Worm (Caenorhabditis elegans): ENCODE measurements around the gene sra-4.

sra-4 gene

DNA sequence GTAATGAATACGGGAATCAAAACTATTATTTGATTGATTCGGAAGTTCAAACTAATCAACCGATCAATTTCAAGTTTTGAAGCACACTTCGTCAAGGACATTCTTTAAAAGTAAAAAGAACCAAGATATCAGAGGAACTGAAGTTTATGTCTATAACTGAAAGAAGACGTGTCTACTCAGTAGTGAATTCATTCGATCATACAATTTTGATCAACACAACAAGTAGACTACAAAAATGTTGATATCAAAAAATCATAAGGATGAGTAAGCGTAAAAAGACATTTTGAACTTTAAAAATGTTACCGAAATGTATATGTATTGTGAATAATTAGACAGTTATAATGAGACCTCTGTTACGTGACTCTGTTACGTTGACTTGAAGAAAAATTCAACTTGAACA lies at the start of gene sra-4:
TSS of gene sra-4 (minus strand) at position 101 of the 400 bp plus-strand sequence.
- TF ChIP-seq repo-1 (tag; optimal IDR thresholded peaks at IDR 0.05): no peak
- no peak for TF ChIP-seq ccch-3 (GFP tag; optimal IDR thresholded peaks at IDR 0.05)
- TF ChIP-seq somi-1 (GFP tag; optimal IDR thresholded peaks at IDR 0.05): no peak
- no peak for TF ChIP-seq F37B4.10 (GFP tag; IDR thresholded peaks at IDR 0.05)
- TF ChIP-seq F52B5.7 (tag; optimal IDR thresholded peaks at IDR 0.05): no peak
- no peak for TF ChIP-seq him-1 (tag; optimal IDR thresholded peaks at IDR 0.05)
- no peak for TF ChIP-seq ztf-6 (GFP tag; IDR thresholded peaks at IDR 0.05)
- TF ChIP-seq F57A8.1 (GFP tag; optimal IDR thresholded peaks at IDR 0.05): no peak
- TF ChIP-seq Y67H2A.10 (GFP tag; conservative IDR thresholded peaks at IDR 0.05): no peak
- TF ChIP-seq B0019.2 (GFP tag; conservative IDR thresholded peaks at IDR 0.05): no peak
- TF ChIP-seq chd-7 (tag; optimal IDR thresholded peaks at IDR 0.05): no peak
- no peak for TF ChIP-seq lag-1 (GFP tag; IDR thresholded peaks at IDR 0.05)
- TF ChIP-seq let-526 (GFP tag; IDR thresholded peaks at IDR 0.05): no peak

DNA sequence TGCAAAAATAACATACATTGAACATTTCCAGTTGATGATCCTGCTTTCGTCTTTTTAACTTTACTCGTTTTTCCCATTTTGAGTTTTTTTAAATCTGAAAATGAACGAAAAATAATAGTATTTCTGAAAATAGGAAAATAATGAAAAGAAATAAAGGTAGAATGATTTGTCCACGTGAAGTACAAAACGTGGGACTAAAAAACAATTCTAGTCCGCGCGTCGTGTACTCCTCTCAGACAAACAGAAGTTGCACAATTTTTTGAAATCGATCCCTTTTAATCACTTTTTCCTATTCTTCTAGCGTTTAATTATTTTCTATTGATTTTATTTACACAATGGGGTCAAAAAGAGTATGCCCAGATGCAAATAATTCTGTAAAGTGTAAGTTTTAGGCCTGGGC lies 48.4 kb upstream of the sra-4 start, which contains the start of the genes E02H1.1 and tag-124:
TSS of gene E02H1.1 (minus strand) at position 94 of the 400 bp plus-strand sequence.
TSS of gene tag-124 (plus strand) at position 222 of the 400 bp plus-strand sequence.
- TF ChIP-seq cebp-1 (GFP tag; IDR thresholded peaks at IDR 0.05) (no peak), cebp-1 (tag; optimal IDR thresholded peaks at IDR 0.05) (peak; percentile 58), snpc-3.4 (tag; optimal IDR thresholded peaks at IDR 0.05) (peak; percentile 60), bed-1 (GFP tag; IDR thresholded peaks at IDR 0.05) (no peak), let-526 (GFP tag; IDR thresholded peaks at IDR 0.05) (no peak), die-1 (tag; optimal IDR thresholded peaks at IDR 0.05) (no peak), athp-1 (tag; optimal IDR thresholded peaks at IDR 0.05) (peak; percentile 44), lag-1 (GFP tag; IDR thresholded peaks at IDR 0.05) (no peak), F10E7.11 (tag; optimal IDR thresholded peaks at IDR 0.05) (no peak), madf-8 (GFP tag; conservative IDR thresholded peaks at IDR 0.05) (peak; percentile 29; the same call in 1 of the 2 replicates), fkh-3 (tag; optimal IDR thresholded peaks at IDR 0.05) (no peak), F57A8.1 (GFP tag; optimal IDR thresholded peaks at IDR 0.05) (no peak), let-607 (tag; optimal IDR thresholded peaks at IDR 0.05) (peak in 1 of 2 experiments; percentile 62), sdz-38 (tag; optimal IDR thresholded peaks at IDR 0.05) (no peak), B0019.2 (GFP tag; conservative IDR thresholded peaks at IDR 0.05) (no peak), T26A5.8 (tag; optimal IDR thresholded peaks at IDR 0.05) (no peak), K11D2.4 (GFP tag; IDR thresholded peaks at IDR 0.05) (peak; percentile 76; the same call in 1 of the 2 replicates), Y53G8AR.9 (GFP tag; conservative IDR thresholded peaks at IDR 0.05) (no peak), egl-18 (GFP tag; IDR thresholded peaks at IDR 0.05) (no peak), zfh-2 (GFP tag; conservative IDR thresholded peaks at IDR 0.05) (no peak), bed-2 (GFP tag; IDR thresholded peaks at IDR 0.05) (0 out of 2 replicates have a peak, but pooled peaks have one; percentile 34), F57C9.4 (tag; optimal IDR thresholded peaks at IDR 0.05) (no peak), pbrm-1 (GFP tag; IDR thresholded peaks at IDR 0.05) (no peak), nfya-2 (GFP tag; IDR thresholded peaks at IDR 0.05) (no peak), nfyb-1 (GFP tag; IDR thresholded peaks at IDR 0.05) (no peak), lin-26 (GFP tag; IDR thresholded peaks at IDR 0.05) (no peak), ceh-58 (GFP tag; IDR thresholded peaks at IDR 0.05) (no peak), zim-3 (tag; optimal IDR thresholded peaks at IDR 0.05) (no peak), nhr-27 (tag; optimal IDR thresholded peaks at IDR 0.05) (no peak), gei-17 (GFP tag; optimal IDR thresholded peaks at IDR 0.05) (no peak), F49E8.2 (tag; optimal IDR thresholded peaks at IDR 0.05; ENCODE audit: insufficient read depth) (no peak), F39B2.1 (GFP tag; IDR thresholded peaks at IDR 0.05) (no peak), T07F8.4 (tag; optimal IDR thresholded peaks at IDR 0.05) (no peak), ccch-3 (GFP tag; optimal IDR thresholded peaks at IDR 0.05) (peak; percentile 5), F55B11.4 (tag; optimal IDR thresholded peaks at IDR 0.05; ENCODE audit: borderline replicate concordance, insufficient read depth) (no peak), somi-1 (GFP tag; optimal IDR thresholded peaks at IDR 0.05) (no peak), repo-1 (tag; optimal IDR thresholded peaks at IDR 0.05) (no peak), ztf-22 (GFP tag; optimal IDR thresholded peaks at IDR 0.05) (no peak), ceh-91 (GFP tag; IDR thresholded peaks at IDR 0.05) (no peak), snpc-4 (GFP tag; optimal IDR thresholded peaks at IDR 0.05) (no peak), snpc-4 (tag; optimal IDR thresholded peaks at IDR 0.05) (peak in 2 of 4 experiments; percentile 22 to 29)
